Worm (Caenorhabditis elegans) whole organism, young adult: ENCODE data around the gene nhr-231.

Experiments used
- B0261.1 ChIP-seq: sonication (generic microtip); optimal IDR thresholded peaks from 2 replicates; lab custom pipeline; 2016; ENCODE audit warnings: mild to moderate bottlenecking, missing genetic modification characterization, moderate library complexity, missing compliant biosample characterization
- B0336.3 ChIP-seq: fragments of 200-800 bp; sonication (Bioruptor generic); IDR thresholded peaks from 2 replicates; pipeline ENCODE4 v1.3.6; 2022; ENCODE audit warnings: missing genetic modification characterization, missing compliant biosample characterization
- D2030.7 ChIP-seq: fragments of 200-800 bp; sonication (Bioruptor generic); IDR thresholded peaks from 2 replicates; pipeline ENCODE4 v1.3.6; 2022; ENCODE audit warnings: missing genetic modification reagents, missing genetic modification characterization, missing compliant biosample characterization
- F10E7.11 ChIP-seq: sonication (generic microtip); optimal IDR thresholded peaks from 2 replicates; lab custom pipeline; 2017; ENCODE audit warnings: mild to moderate bottlenecking, missing genetic modification characterization, moderate library complexity, missing compliant biosample characterization
- F33H1.4 ChIP-seq: fragments of 200-800 bp; sonication (Bioruptor generic); IDR thresholded peaks from 2 replicates; pipeline ENCODE4 v1.3.6; 2022; ENCODE audit warnings: missing genetic modification reagents, missing genetic modification characterization, missing compliant biosample characterization
- F39B2.1 ChIP-seq: fragments of 200-800 bp; sonication (Bioruptor generic); IDR thresholded peaks from 2 replicates; pipeline ENCODE4 v1.3.6; 2022; ENCODE audit warnings: missing genetic modification reagents, missing genetic modification characterization, missing compliant biosample characterization
- F49E8.2 ChIP-seq: sonication (generic microtip); optimal IDR thresholded peaks from 3 replicates; lab custom pipeline; 2017; ENCODE audit warnings: missing genetic modification characterization, mild to moderate bottlenecking, missing compliant biosample characterization, antibody characterized with exemption, moderate library complexity; ENCODE audit not compliant: insufficient read depth
- F52B5.7 ChIP-seq: sonication (generic microtip); optimal IDR thresholded peaks from 2 replicates; lab custom pipeline; 2016; ENCODE audit warnings: mild to moderate bottlenecking, missing genetic modification characterization, missing compliant biosample characterization
- K11D2.4 ChIP-seq: fragments of 200-800 bp; sonication (Bioruptor generic); IDR thresholded peaks from 2 replicates; pipeline ENCODE4 v1.3.6; 2022; ENCODE audit warnings: missing genetic modification reagents, missing genetic modification characterization, missing compliant biosample characterization
- T26A5.8 ChIP-seq: sonication (generic microtip); optimal IDR thresholded peaks from 2 replicates; lab custom pipeline; 2016; ENCODE audit warnings: missing genetic modification characterization, missing compliant biosample characterization
- Y53F4B.3 ChIP-seq: fragments of 200-800 bp; sonication (Bioruptor generic); IDR thresholded peaks from 2 replicates; pipeline ENCODE4 v1.3.6; 2022; ENCODE audit warnings: missing genetic modification reagents, missing genetic modification characterization, missing compliant biosample characterization
- akir-1 ChIP-seq: fragments of 200-800 bp; sonication (Bioruptor generic); optimal IDR thresholded peaks from 2 replicates; lab custom pipeline; 2018; ENCODE audit warnings: mild to moderate bottlenecking, missing genetic modification characterization, moderate library complexity, missing compliant biosample characterization
- ama-1 ChIP-seq, 3 experiments: fragments of 150-350 bp in 1 of 3; sonication (generic microtip) in 2 of 3; optimal IDR thresholded peaks; 2 replicates each; lab custom pipeline; 2014 to 2018; ENCODE audit warnings: missing biosample characterization in 2 of 3, missing genetic modification characterization in 2 of 3, missing genetic modification reagents in 2 of 3
- atf-7 ChIP-seq: sonication (generic microtip); optimal IDR thresholded peaks from 2 replicates; lab custom pipeline; 2017; ENCODE audit warnings: mild to moderate bottlenecking, missing genetic modification characterization, missing compliant biosample characterization
- athp-1 ChIP-seq: sonication (generic microtip); optimal IDR thresholded peaks from 2 replicates; lab custom pipeline; 2017; ENCODE audit warnings: mild to moderate bottlenecking, missing genetic modification characterization, missing compliant biosample characterization
- attf-5 ChIP-seq: fragments of 200-800 bp; sonication (Bioruptor generic); optimal IDR thresholded peaks from 2 replicates; lab custom pipeline; 2018; ENCODE audit warnings: mild to moderate bottlenecking, missing genetic modification characterization, missing compliant biosample characterization
- attf-6 ChIP-seq: fragments of 200-800 bp; sonication (Bioruptor generic); IDR thresholded peaks from 2 replicates; pipeline ENCODE4 v1.3.6; 2022; ENCODE audit warnings: missing genetic modification reagents, missing genetic modification characterization, missing compliant biosample characterization
- cebp-1 ChIP-seq, 2 experiments: fragments of 200-800 bp in 1 of 2; sonication (Bioruptor generic) in 1 of 2; sonication (generic microtip) in 1 of 2; IDR thresholded peaks in 1 of 2; optimal IDR thresholded peaks in 1 of 2; 2 replicates each; pipeline versions ENCODE4 v1.3.6 to Lab custom; 2017 to 2022; ENCODE audit warnings: missing compliant biosample characterization in 2 of 2, missing genetic modification characterization in 2 of 2, mild to moderate bottlenecking in 1 of 2, missing genetic modification reagents in 1 of 2, moderate library complexity in 1 of 2
- ceh-100 ChIP-seq: fragments of 200-800 bp; sonication (Bioruptor generic); IDR thresholded peaks from 2 replicates; pipeline ENCODE4 v1.3.6; 2022; ENCODE audit warnings: missing genetic modification reagents, missing genetic modification characterization, missing compliant biosample characterization
- ceh-40 ChIP-seq: fragments of 200-800 bp; sonication (Bioruptor generic); IDR thresholded peaks from 2 replicates; pipeline ENCODE4 v1.3.6; 2022; ENCODE audit warnings: missing genetic modification characterization, missing compliant biosample characterization
- dpff-1 ChIP-seq: sonication (generic microtip); optimal IDR thresholded peaks from 2 replicates; lab custom pipeline; 2017; ENCODE audit warnings: mild to moderate bottlenecking, missing genetic modification characterization, missing compliant biosample characterization
- hmg-1.2 ChIP-seq: fragments of 200-800 bp; sonication (Bioruptor generic); IDR thresholded peaks from 2 replicates; pipeline ENCODE4 v1.3.6; 2022; ENCODE audit warnings: missing genetic modification reagents, missing genetic modification characterization, missing compliant biosample characterization
- hsf-1 ChIP-seq: fragments of 200-800 bp; sonication (Bioruptor generic); IDR thresholded peaks from 2 replicates; pipeline ENCODE4 v1.3.6; 2022; ENCODE audit warnings: missing genetic modification reagents, missing genetic modification characterization, missing compliant biosample characterization
- lin-26 ChIP-seq: fragments of 200-800 bp; sonication (Bioruptor generic); IDR thresholded peaks from 2 replicates; pipeline ENCODE4 v1.3.6; 2022; ENCODE audit warnings: missing genetic modification reagents, missing genetic modification characterization, missing compliant biosample characterization
- lin-40 ChIP-seq: sonication (generic microtip); optimal IDR thresholded peaks from 2 replicates; lab custom pipeline; 2016; ENCODE audit warnings: missing genetic modification characterization, mild to moderate bottlenecking, missing compliant biosample characterization, missing genotype, missing genetic modification reagents
- mel-28 ChIP-seq: sonication (generic microtip); optimal IDR thresholded peaks from 2 replicates; lab custom pipeline; 2016; ENCODE audit warnings: borderline replicate concordance, mild to moderate bottlenecking, missing genetic modification characterization, missing compliant biosample characterization
- nhr-120 ChIP-seq: fragments of 200-800 bp; sonication (Bioruptor generic); IDR thresholded peaks from 2 replicates; pipeline ENCODE4 v1.3.6; 2022; ENCODE audit warnings: missing genetic modification characterization, missing compliant biosample characterization
- nhr-80 ChIP-seq: sonication (generic microtip); optimal IDR thresholded peaks from 2 replicates; lab custom pipeline; 2016; ENCODE audit warnings: missing genetic modification characterization, missing compliant biosample characterization
- rcor-1 ChIP-seq: fragments of 200-800 bp; sonication (Bioruptor generic); IDR thresholded peaks from 2 replicates; pipeline ENCODE4 v1.3.6; 2022; ENCODE audit warnings: missing genetic modification reagents, missing genetic modification characterization, missing compliant biosample characterization
- sdz-38 ChIP-seq: sonication (generic microtip); optimal IDR thresholded peaks from 2 replicates; lab custom pipeline; 2016; ENCODE audit warnings: missing genotype, missing genetic modification characterization, missing compliant biosample characterization
- snpc-3.4 ChIP-seq: sonication (generic microtip); optimal IDR thresholded peaks from 2 replicates; lab custom pipeline; 2017; ENCODE audit warnings: missing genetic modification characterization, mild to moderate bottlenecking, missing compliant biosample characterization, antibody characterized with exemption, moderate library complexity, missing genotype, missing genetic modification reagents
- somi-1 ChIP-seq: fragments of 200-800 bp; sonication (Bioruptor generic); optimal IDR thresholded peaks from 2 replicates; lab custom pipeline; 2018; ENCODE audit warnings: mild to moderate bottlenecking, missing genetic modification characterization, missing compliant biosample characterization
- tlf-1 ChIP-seq: fragments of 200-800 bp; sonication (Bioruptor generic); optimal IDR thresholded peaks from 2 replicates; lab custom pipeline; 2018; ENCODE audit warnings: mild to moderate bottlenecking, missing genetic modification characterization, missing compliant biosample characterization
- unc-130 ChIP-seq: sonication (generic microtip); optimal IDR thresholded peaks from 2 replicates; lab custom pipeline; 2016; ENCODE audit warnings: missing genetic modification reagents, missing genetic modification characterization, missing compliant biosample characterization
- unc-62 ChIP-seq: fragments of 150-350 bp; optimal IDR thresholded peaks from 2 replicates; lab custom pipeline; 2014; ENCODE audit warnings: missing biosample characterization, missing genetic modification reagents, missing genetic modification characterization
- xnd-1 ChIP-seq: sonication (generic microtip); optimal IDR thresholded peaks from 2 replicates; lab custom pipeline; 2016; ENCODE audit warnings: missing genotype, missing genetic modification reagents, missing genetic modification characterization, missing compliant biosample characterization
- zfh-2 ChIP-seq: fragments of 200-800 bp; sonication (Bioruptor generic); conservative IDR thresholded peaks from 2 replicates; pipeline ENCODE4 v1.3.6; 2022; ENCODE audit warnings: missing genetic modification reagents, missing genetic modification characterization, missing compliant biosample characterization

Gene nhr-231

ce11 chrV:18800811-18801210 is 10.1 kb downstream of the nhr-231 start, which contains the start of gene nhr-170:
nhr-170 (minus strand) TSS chrV:18800826.
- TF ChIP-seq F10E7.11 (tag; lab: Kevin White, UChicago), result no peak
- peak; percentile 17 for TF ChIP-seq nhr-80

- TF ChIP-seq T26A5.8 (tag; lab: Kevin White, UChicago) (no peak), attf-5 (no peak), atf-7 (tag; lab: Kevin White, UChicago) (no peak), mel-28 (tag; lab: Kevin White, UChicago) (no peak), nhr-120 (no peak), Y53F4B.3 (GFP tag; lab: Robert Waterston, UW) (no peak), lin-26 (GFP tag; lab: Robert Waterston, UW) (no peak), rcor-1 (GFP tag; lab: Robert Waterston, UW) (no peak), F52B5.7 (tag; lab: Kevin White, UChicago) (no peak), dpff-1 (tag; lab: Kevin White, UChicago) (no peak)
These were observed 11.3 kb downstream of the nhr-231 start, which contains the start of gene C54E10.11 for ce11 chrV:18802077-18802476. C54E10.11 (minus strand) TSS chrV:18802177.

- TF ChIP-seq attf-6 (GFP tag; lab: Robert Waterston, UW) (no peak), F39B2.1 (GFP tag; lab: Robert Waterston, UW) (no peak), F49E8.2 (tag; lab: Kevin White, UChicago) (no peak), B0336.3 (no peak)
These were observed 12.5 kb downstream of the nhr-231 start, which contains the start of gene C54E10.10 for ce11 chrV:18803260-18803659. C54E10.10 (minus strand) TSS chrV:18803360.

ce11 chrV:18806409-18806808 is 15.7 kb downstream of the nhr-231 start, which contains the start of gene sri-10:
sri-10 (minus strand) TSS chrV:18806509.
- no peak for TF ChIP-seq B0261.1 (tag; lab: Kevin White, UChicago)
- no peak for TF ChIP-seq xnd-1 (tag; lab: Kevin White, UChicago)
- no peak for TF ChIP-seq unc-62
- no peak for TF ChIP-seq unc-130 (GFP tag; lab: Kevin White, UChicago)
- no peak for TF ChIP-seq K11D2.4
- no peak for TF ChIP-seq akir-1 (GFP tag; lab: Kevin White, UChicago)
- no peak for TF ChIP-seq sdz-38 (tag; lab: Kevin White, UChicago)

ce11 chrV:18808621-18809020 is 17.9 kb downstream of the nhr-231 start, which contains the start of gene C54E10.6:
C54E10.6 (minus strand) TSS chrV:18808729.
- no peak for TF ChIP-seq somi-1 (GFP tag; lab: Kevin White, UChicago)
- 0 out of 2 replicates have a peak, but pooled peaks have one; percentile 38 for TF ChIP-seq zfh-2 (GFP tag; lab: Robert Waterston, UW)
- TF ChIP-seq hsf-1 (GFP tag; lab: Robert Waterston, UW), result no peak
- peak; percentile 63; the same call in 1 of the 2 replicates for TF ChIP-seq hmg-1.2
- TF ChIP-seq F33H1.4 (GFP tag; lab: Robert Waterston, UW), result no peak

ce11 chrV:18810705-18811104 is 19.9 kb downstream of the nhr-231 start, which contains the start of gene C54E10.3:
C54E10.3 (plus strand) TSS chrV:18811005.
- no peak for TF ChIP-seq D2030.7
- no peak for TF ChIP-seq athp-1
- no peak for TF ChIP-seq unc-62
- no peak for TF ChIP-seq mel-28 (tag; lab: Kevin White, UChicago)
- no peak for TF ChIP-seq lin-40 (tag; lab: Kevin White, UChicago)
- no peak for TF ChIP-seq ceh-40 (GFP tag; lab: Robert Waterston, UW)
- no peak for TF ChIP-seq cebp-1 (GFP tag; IDR thresholded peaks at IDR 0.05; lab: Robert Waterston, UW)
- TF ChIP-seq cebp-1 (tag; optimal IDR thresholded peaks at IDR 0.05; lab: Kevin White, UChicago), result no peak
- no peak for TF ChIP-seq ceh-100 (GFP tag; lab: Robert Waterston, UW)
- TF ChIP-seq snpc-3.4, result no peak
- no peak for TF ChIP-seq ama-1 (optimal IDR thresholded peaks at IDR 0.05; lab: Kevin White, UChicago)
- TF ChIP-seq ama-1 (GFP tag; optimal IDR thresholded peaks at IDR 0.05; lab: Kevin White, UChicago), result no peak
- no peak for TF ChIP-seq attf-5
- no peak for TF ChIP-seq tlf-1 (GFP tag; lab: Kevin White, UChicago)
- no peak for TF ChIP-seq hmg-1.2
